Worm (Caenorhabditis elegans) whole organism, L2 larva: ENCODE measurements around the gene sre-56.

Source experiments
- ama-1 ChIP-seq: fragments of 150-350 bp; optimal IDR thresholded peaks from 2 replicates; lab custom pipeline; 2018; ENCODE audit warnings: inconsistent platforms
- fos-1 ChIP-seq: fragments of 150-350 bp; optimal IDR thresholded peaks from 2 replicates; lab custom pipeline; 2014; ENCODE audit warnings: missing biosample characterization, missing genetic modification characterization
- nhr-12 ChIP-seq: fragments of 150-350 bp; optimal IDR thresholded peaks from 2 replicates; lab custom pipeline; 2014; ENCODE audit warnings: missing biosample characterization, missing genetic modification characterization
- sma-3 ChIP-seq: sonication (generic microtip); optimal IDR thresholded peaks from 2 replicates; lab custom pipeline; 2016; ENCODE audit warnings: missing genetic modification reagents, missing genetic modification characterization, missing compliant biosample characterization
- sma-9 ChIP-seq, 2 experiments: fragments of 150-350 bp in 1 of 2; sonication (generic microtip) in 1 of 2; optimal IDR thresholded peaks; 2 replicates each; lab custom pipeline; 2014 to 2016; ENCODE audit warnings: missing genetic modification characterization in 2 of 2, mild to moderate bottlenecking in 1 of 2, missing biosample characterization in 1 of 2, missing compliant biosample characterization in 1 of 2, missing genetic modification reagents in 1 of 2, moderate library complexity in 1 of 2
- snpc-4 ChIP-seq: fragments of 150-350 bp; optimal IDR thresholded peaks from 2 replicates; lab custom pipeline; 2014; ENCODE audit warnings: missing biosample characterization, missing genetic modification characterization
- unc-39 ChIP-seq: fragments of 150-350 bp; optimal IDR thresholded peaks from 2 replicates; lab custom pipeline; 2014; ENCODE audit warnings: missing biosample characterization, missing genetic modification characterization
- unc-62 ChIP-seq: fragments of 150-350 bp; optimal IDR thresholded peaks from 2 replicates; lab custom pipeline; 2014; ENCODE audit warnings: missing biosample characterization, missing genetic modification reagents, missing genetic modification characterization
- ztf-11 ChIP-seq: sonication (generic microtip); optimal IDR thresholded peaks from 2 replicates; lab custom pipeline; 2017; ENCODE audit warnings: missing biosample characterization, missing genetic modification characterization

- TF ChIP-seq ztf-11 (tag; lab: Kevin White, UChicago) = no peak
- no peak for TF ChIP-seq unc-62 (GFP tag; lab: Kevin White, UChicago)
- no peak for TF ChIP-seq snpc-4
- TF ChIP-seq nhr-12 = no peak
- TF ChIP-seq sma-9 (GFP tag; optimal IDR thresholded peaks at IDR 0.05; lab: Kevin White, UChicago) = no peak
- TF ChIP-seq sma-9 (tag; optimal IDR thresholded peaks at IDR 0.05; lab: Kevin White, UChicago) = no peak
- TF ChIP-seq sma-3 (GFP tag; lab: Kevin White, UChicago) = no peak
- no peak for TF ChIP-seq ama-1
- no peak for TF ChIP-seq unc-39 (tag; lab: Kevin White, UChicago)
- no peak for TF ChIP-seq fos-1
Measured at ce11 chrII:12284045-12284444, 40.2 kb upstream of the sre-56 start.
